Worm (Caenorhabditis elegans) whole organism, L4 larva: Measurements from ENCODE around the gene mvk-1.

Experiments used
- F44E2.7 ChIP-seq: fragments of 200-800 bp; sonication (Bioruptor generic); IDR thresholded peaks from 2 replicates; pipeline ENCODE4 v2.1.2; 2022; ENCODE audit warnings: missing genetic modification characterization, missing compliant biosample characterization
- R02D3.7 ChIP-seq: fragments of 150-350 bp; sonication (generic microtip); optimal IDR thresholded peaks from 3 replicates; lab custom pipeline; 2014; ENCODE audit warnings: missing biosample characterization, missing genetic modification characterization
- T20F7.1 ChIP-seq: fragments of 200-800 bp; sonication (Bioruptor generic); optimal IDR thresholded peaks from 2 replicates; lab custom pipeline; 2018; ENCODE audit warnings: mild to moderate bottlenecking, missing genetic modification characterization, missing compliant biosample characterization
- T26A8.4 ChIP-seq: fragments of 200-800 bp; sonication (Bioruptor generic); IDR thresholded peaks from 2 replicates; pipeline ENCODE4 v1.3.6; 2022; ENCODE audit warnings: missing genetic modification characterization, missing compliant biosample characterization
- Y105C5A.15 ChIP-seq: fragments of 200-800 bp; sonication (Bioruptor generic); IDR thresholded peaks from 2 replicates; pipeline ENCODE4 v1.3.6; 2022; ENCODE audit warnings: missing genetic modification characterization, missing compliant biosample characterization
- Y48G9A.11 ChIP-seq: fragments of 200-800 bp; sonication (Bioruptor generic); IDR thresholded peaks from 2 replicates; pipeline ENCODE4 v1.3.6; 2022; ENCODE audit warnings: missing genetic modification reagents, missing genetic modification characterization, missing compliant biosample characterization
- Y5F2A.4 ChIP-seq: fragments of 200-800 bp; sonication (Bioruptor generic); optimal IDR thresholded peaks from 2 replicates; lab custom pipeline; 2018; ENCODE audit warnings: mild to moderate bottlenecking, missing genetic modification characterization, missing compliant biosample characterization
- Y75B8A.6 ChIP-seq: fragments of 200-800 bp; sonication (Bioruptor generic); IDR thresholded peaks from 2 replicates; pipeline ENCODE4 v1.3.6; 2022; ENCODE audit warnings: missing genetic modification reagents, missing genetic modification characterization, missing compliant biosample characterization
- ZK337.2 ChIP-seq: fragments of 200-800 bp; sonication (Bioruptor generic); IDR thresholded peaks from 2 replicates; pipeline ENCODE4 v1.3.6; 2022; ENCODE audit warnings: missing genetic modification reagents, missing genetic modification characterization, missing compliant biosample characterization
- aha-1 ChIP-seq: fragments of 150-350 bp; peaks from one replicate; lab custom pipeline; 2014; ENCODE audit warnings: missing biosample characterization, missing genetic modification characterization
- aly-2 ChIP-seq: sonication (generic microtip); optimal IDR thresholded peaks from 2 replicates; lab custom pipeline; 2018; ENCODE audit warnings: missing biosample characterization, missing genetic modification characterization
- arid-1 ChIP-seq: fragments of 200-800 bp; sonication (Bioruptor generic); conservative IDR thresholded peaks from 2 replicates; pipeline ENCODE4 v1.3.6; 2022; ENCODE audit warnings: missing genetic modification reagents, missing genetic modification characterization, missing compliant biosample characterization
- ceh-28 ChIP-seq: fragments of 150-350 bp; optimal IDR thresholded peaks from 2 replicates; lab custom pipeline; 2014; ENCODE audit warnings: missing biosample characterization, missing genetic modification reagents, missing genetic modification characterization
- ceh-62 ChIP-seq: sonication (generic microtip); optimal IDR thresholded peaks from 2 replicates; lab custom pipeline; 2017; ENCODE audit warnings: missing biosample characterization, missing genetic modification characterization
- ces-1 ChIP-seq: fragments of 150-350 bp; sonication (generic microtip); optimal IDR thresholded peaks from 4 replicates; lab custom pipeline; 2014; ENCODE audit warnings: missing biosample characterization, missing genetic modification reagents, missing genetic modification characterization
- daf-16 ChIP-seq, 3 experiments: sonication (generic microtip); optimal IDR thresholded peaks; 2 replicates each; lab custom pipeline; 2016 to 2017; ENCODE audit warnings: missing genetic modification characterization in 3 of 3, missing genetic modification reagents in 3 of 3, mild to moderate bottlenecking in 2 of 3, missing compliant biosample characterization in 2 of 3, missing biosample characterization in 1 of 3, moderate library complexity in 1 of 3
- daf-8 ChIP-seq: fragments of 200-800 bp; sonication (Bioruptor generic); IDR thresholded peaks from 2 replicates; pipeline ENCODE4 v1.3.6; 2022; ENCODE audit warnings: missing genetic modification characterization, missing compliant biosample characterization
- dmd-9 ChIP-seq: fragments of 200-800 bp; sonication (Bioruptor generic); IDR thresholded peaks from 2 replicates; pipeline ENCODE4 v1.3.6; 2022; ENCODE audit warnings: missing genetic modification reagents, missing genetic modification characterization, missing compliant biosample characterization
- dpl-1 ChIP-seq: fragments of 150-350 bp; optimal IDR thresholded peaks from 2 replicates; lab custom pipeline; 2014; ENCODE audit warnings: missing biosample characterization, missing genetic modification reagents, missing genetic modification characterization
- duxl-1 ChIP-seq: sonication (generic microtip); optimal IDR thresholded peaks from 2 replicates; lab custom pipeline; 2016; ENCODE audit warnings: mild to moderate bottlenecking, missing genetic modification characterization, moderate library complexity, missing compliant biosample characterization; ENCODE audit not compliant: poor library complexity
- egl-43 ChIP-seq: fragments of 200-800 bp; sonication (Bioruptor generic); IDR thresholded peaks from 2 replicates; pipeline ENCODE4 v1.3.6; 2022; ENCODE audit warnings: missing genetic modification reagents, missing genetic modification characterization, missing compliant biosample characterization
- fkh-10 ChIP-seq: fragments of 150-350 bp; optimal IDR thresholded peaks from 2 replicates; lab custom pipeline; 2014; ENCODE audit warnings: missing biosample characterization, missing genetic modification reagents, missing genetic modification characterization
- fos-1 ChIP-seq: fragments of 150-350 bp; optimal IDR thresholded peaks from 2 replicates; lab custom pipeline; 2014; ENCODE audit warnings: missing biosample characterization, missing genetic modification characterization
- hlh-11 ChIP-seq: fragments of 200-800 bp; sonication (Bioruptor generic); optimal IDR thresholded peaks from 2 replicates; lab custom pipeline; 2018; ENCODE audit warnings: mild to moderate bottlenecking, missing genetic modification characterization, missing compliant biosample characterization
- hlh-30 ChIP-seq: sonication (generic microtip); optimal IDR thresholded peaks from 2 replicates; lab custom pipeline; 2017; ENCODE audit warnings: antibody characterized with exemption, mild to moderate bottlenecking, missing genetic modification characterization, missing compliant biosample characterization; ENCODE audit not compliant: insufficient read depth
- lin-13 ChIP-seq: fragments of 150-350 bp; optimal IDR thresholded peaks from 2 replicates; lab custom pipeline; 2014; ENCODE audit warnings: missing biosample characterization, missing genetic modification reagents, missing genetic modification characterization
- lsy-2 ChIP-seq, 2 experiments: fragments of 150-350 bp in 1 of 2; sonication (generic microtip) in 1 of 2; optimal IDR thresholded peaks; 2 replicates each; lab custom pipeline; 2014 to 2017; ENCODE audit warnings: missing biosample characterization in 2 of 2, missing genetic modification characterization in 2 of 2
- madf-9 ChIP-seq: fragments of 200-800 bp; sonication (Bioruptor generic); conservative IDR thresholded peaks from 2 replicates; pipeline ENCODE4 v1.3.6; 2022; ENCODE audit warnings: missing genetic modification reagents, missing genetic modification characterization, missing compliant biosample characterization
- mep-1 ChIP-seq: fragments of 150-350 bp; sonication (generic microtip); optimal IDR thresholded peaks from 3 replicates; lab custom pipeline; 2014; ENCODE audit warnings: missing biosample characterization, missing genetic modification characterization
- mes-2 ChIP-seq: sonication (generic microtip); optimal IDR thresholded peaks from 2 replicates; lab custom pipeline; 2016; ENCODE audit warnings: missing genotype, mild to moderate bottlenecking, missing genetic modification characterization, missing compliant biosample characterization; ENCODE audit not compliant: poor library complexity, severe bottlenecking
- mxl-3 ChIP-seq: fragments of 200-800 bp; sonication (Bioruptor generic); optimal IDR thresholded peaks from 2 replicates; lab custom pipeline; 2018; ENCODE audit warnings: mild to moderate bottlenecking, missing genetic modification characterization, missing compliant biosample characterization
- nhr-237 ChIP-seq: sonication (generic microtip); optimal IDR thresholded peaks from 2 replicates; lab custom pipeline; 2017; ENCODE audit warnings: missing biosample characterization, missing genetic modification characterization
- nhr-28 ChIP-seq: fragments of 150-350 bp; optimal IDR thresholded peaks from 2 replicates; lab custom pipeline; 2014; ENCODE audit warnings: missing biosample characterization, missing genetic modification characterization
- nhr-48 ChIP-seq: sonication (generic microtip); optimal IDR thresholded peaks from 2 replicates; lab custom pipeline; 2016; ENCODE audit warnings: mild to moderate bottlenecking, missing genetic modification characterization, missing compliant biosample characterization
- pha-4 ChIP-seq, 2 experiments: fragments of 150-350 bp in 1 of 2; fragments of 200-800 bp in 1 of 2; sonication (Bioruptor generic) in 1 of 2; IDR thresholded peaks in 1 of 2; optimal IDR thresholded peaks in 1 of 2; 2 replicates each; pipeline versions ENCODE4 v1.3.6 to Lab custom; 2014 to 2022; ENCODE audit warnings: missing genetic modification characterization in 2 of 2, missing genetic modification reagents in 2 of 2, missing biosample characterization in 1 of 2, missing compliant biosample characterization in 1 of 2
- pqm-1 ChIP-seq: sonication (generic microtip); optimal IDR thresholded peaks from 2 replicates; lab custom pipeline; 2017; ENCODE audit warnings: missing biosample characterization, missing genetic modification characterization
- saeg-2 ChIP-seq: fragments of 200-800 bp; sonication (Bioruptor generic); IDR thresholded peaks from 2 replicates; pipeline ENCODE4 v1.3.6; 2022; ENCODE audit warnings: missing genetic modification reagents, missing genetic modification characterization, missing compliant biosample characterization
- sdz-12 ChIP-seq: fragments of 200-800 bp; sonication (Bioruptor generic); optimal IDR thresholded peaks from 2 replicates; lab custom pipeline; 2018; ENCODE audit warnings: mild to moderate bottlenecking, missing genetic modification characterization, missing compliant biosample characterization
- snpc-4 ChIP-seq: fragments of 150-350 bp; optimal IDR thresholded peaks from 2 replicates; lab custom pipeline; 2014; ENCODE audit warnings: missing biosample characterization, missing genetic modification characterization
- spr-1 ChIP-seq: sonication (generic microtip); optimal IDR thresholded peaks from 2 replicates; lab custom pipeline; 2016; ENCODE audit warnings: mild to moderate bottlenecking, missing genetic modification characterization, missing compliant biosample characterization
- tag-97 ChIP-seq: fragments of 200-800 bp; sonication (Bioruptor generic); IDR thresholded peaks from 2 replicates; pipeline ENCODE4 v1.3.6; 2022; ENCODE audit warnings: missing genetic modification characterization, missing compliant biosample characterization
- tra-1 ChIP-seq: fragments of 200-800 bp; sonication (Bioruptor generic); IDR thresholded peaks from 2 replicates; pipeline ENCODE4 v1.3.6; 2022; ENCODE audit warnings: missing genetic modification reagents, missing genetic modification characterization, missing compliant biosample characterization
- unc-130 ChIP-seq: sonication (generic microtip); optimal IDR thresholded peaks from 2 replicates; lab custom pipeline; 2016; ENCODE audit warnings: missing genetic modification reagents, missing genetic modification characterization, missing compliant biosample characterization
- vab-7 ChIP-seq: fragments of 200-800 bp; sonication (Bioruptor generic); IDR thresholded peaks from 2 replicates; pipeline ENCODE4 v1.3.6; 2022; ENCODE audit warnings: missing genetic modification reagents, missing genetic modification characterization, missing compliant biosample characterization
- zag-1 ChIP-seq: fragments of 150-350 bp; optimal IDR thresholded peaks from 2 replicates; lab custom pipeline; 2014; ENCODE audit warnings: missing biosample characterization, missing genetic modification characterization
- zip-11 ChIP-seq: fragments of 200-800 bp; sonication (Bioruptor generic); IDR thresholded peaks from 2 replicates; pipeline ENCODE4 v1.3.6; 2022; ENCODE audit warnings: missing genetic modification characterization, missing compliant biosample characterization
- ztf-7 ChIP-seq: fragments of 150-350 bp; optimal IDR thresholded peaks from 2 replicates; lab custom pipeline; 2014; ENCODE audit warnings: missing biosample characterization, missing genetic modification characterization

The mvk-1 gene

ce11 chrIII:6165240-6165639 lies 29.2 kb upstream of the mvk-1 start:
- TF ChIP-seq aha-1 = peak; percentile 19
- TF ChIP-seq nhr-28 = no peak
- no peak for TF ChIP-seq dmd-9 (GFP tag; lab: Robert Waterston, UW)
- peak; percentile 63; the same call in 1 of the 2 replicates for TF ChIP-seq Y75B8A.6
- TF ChIP-seq nhr-48 = no peak
- no peak for TF ChIP-seq fos-1 (tag; lab: Kevin White, UChicago)
- no peak for TF ChIP-seq ZK337.2
- TF ChIP-seq sdz-12 (GFP tag; lab: Kevin White, UChicago) = peak; percentile 51
- 0 out of 2 replicates have a peak, but pooled peaks have one; percentile 38 for TF ChIP-seq arid-1
- TF ChIP-seq ceh-62 (tag; lab: Kevin White, UChicago) = no peak

- TF ChIP-seq daf-16 (GFP tag; optimal IDR thresholded peaks at IDR 0.05; lab: Kevin White, UChicago) (peak; percentile 5 to 46), daf-16 (tag; optimal IDR thresholded peaks at IDR 0.05; lab: Kevin White, UChicago) (peak; percentile 42), Y105C5A.15 (GFP tag; lab: Robert Waterston, UW) (no peak), pqm-1 (tag; lab: Kevin White, UChicago) (no peak), pha-4 (GFP tag; IDR thresholded peaks at IDR 0.05; lab: Robert Waterston, UW) (no peak), pha-4 (tag; optimal IDR thresholded peaks at IDR 0.05; lab: Kevin White, UChicago) (no peak), mep-1 (peak; percentile 66), tag-97 (GFP tag; lab: Robert Waterston, UW) (no peak), hlh-30 (peak; percentile 2), saeg-2 (GFP tag; lab: Robert Waterston, UW) (no peak), dmd-9 (GFP tag; lab: Robert Waterston, UW) (no peak), vab-7 (GFP tag; lab: Robert Waterston, UW) (no peak), spr-1 (tag; lab: Kevin White, UChicago) (no peak), mxl-3 (peak; percentile 20), lsy-2 (tag; optimal IDR thresholded peaks at IDR 0.05; lab: Kevin White, UChicago) (peak in 1 of 2 experiments; percentile 52), daf-8 (no peak), madf-9 (GFP tag; lab: Robert Waterston, UW) (no peak), unc-130 (GFP tag; lab: Kevin White, UChicago) (no peak), duxl-1 (tag; lab: Kevin White, UChicago) (peak; percentile 41), Y75B8A.6 (0 out of 2 replicates have a peak, but pooled peaks have one; percentile 17), hlh-11 (tag; lab: Kevin White, UChicago) (no peak), ztf-7 (tag; lab: Kevin White, UChicago) (no peak), T26A8.4 (GFP tag; lab: Robert Waterston, UW) (no peak), aly-2 (tag; lab: Kevin White, UChicago) (no peak), tra-1 (GFP tag; lab: Robert Waterston, UW) (no peak), snpc-4 (tag; lab: Kevin White, UChicago) (no peak), zag-1 (tag; lab: Kevin White, UChicago) (no peak), mes-2 (peak; percentile 28), Y5F2A.4 (GFP tag; lab: Kevin White, UChicago) (no peak), lin-13 (GFP tag; lab: Kevin White, UChicago) (no peak), Y48G9A.11 (no peak), zip-11 (no peak), ceh-28 (peak; percentile 57), ces-1 (no peak), F44E2.7 (GFP tag; lab: Robert Waterston, UW) (no peak), dpl-1 (no peak), nhr-28 (peak; percentile 5), fkh-10 (GFP tag; lab: Kevin White, UChicago) (no peak), T20F7.1 (GFP tag; lab: Kevin White, UChicago) (no peak), aha-1 (peak; percentile 76), egl-43 (no peak), ceh-62 (tag; lab: Kevin White, UChicago) (no peak), nhr-48 (no peak), nhr-237 (tag; lab: Kevin White, UChicago) (no peak), R02D3.7 (tag; lab: Kevin White, UChicago) (no peak)
These were observed 28.3 kb upstream of the mvk-1 start, which contains the start of gene F42A10.9 for ce11 chrIII:6164253-6164971. TSS of gene F42A10.9 (plus strand) at chrIII:6164573.
